Worm (Caenorhabditis elegans) whole organism, L4 larva: ENCODE results near the gene C27D8.2.

Experiments
- F26F4.8 ChIP-seq: fragments of 200-800 bp; sonication (Bioruptor generic); conservative IDR thresholded peaks from 2 replicates; pipeline ENCODE4 v1.3.6; 2022; ENCODE audit warnings: missing genetic modification characterization, missing compliant biosample characterization
- spr-3 ChIP-seq: fragments of 200-800 bp; sonication (Bioruptor generic); optimal IDR thresholded peaks from 2 replicates; lab custom pipeline; 2018; ENCODE audit warnings: mild to moderate bottlenecking, missing genetic modification characterization, missing compliant biosample characterization

- TF ChIP-seq spr-3 (GFP tag; lab: Kevin White, UChicago): no peak
- no peak for TF ChIP-seq F26F4.8 (GFP tag; lab: Robert Waterston, UW)
These were observed 8.6 kb downstream of the C27D8.2 start, which contains the start of gene idpp-7 for ce11 chrIV:12719664-12720063.
